Worm (Caenorhabditis elegans) whole organism, mixed stage, embryonic: ENCODE data around the gene ttr-44.

Experiments
- flh-1 ChIP-seq: fragments of 200-800 bp; sonication (Bioruptor generic); optimal IDR thresholded peaks from 2 replicates; lab custom pipeline; 2018; ENCODE audit warnings: mild to moderate bottlenecking, missing genetic modification characterization, moderate library complexity, missing compliant biosample characterization
- lsy-2 ChIP-seq: fragments of 150-350 bp; optimal IDR thresholded peaks from 2 replicates; lab custom pipeline; 2014; ENCODE audit warnings: missing biosample characterization, missing genetic modification characterization
- nhr-12 ChIP-seq: fragments of 150-350 bp; optimal IDR thresholded peaks from 2 replicates; lab custom pipeline; 2014; ENCODE audit warnings: missing biosample characterization, missing genetic modification characterization
- nhr-76 ChIP-seq: sonication (generic microtip); optimal IDR thresholded peaks from 2 replicates; lab custom pipeline; 2017; ENCODE audit warnings: missing biosample characterization, missing genetic modification characterization
- tbx-8 ChIP-seq: fragments of 200-800 bp; sonication (Bioruptor generic); optimal IDR thresholded peaks from 2 replicates; lab custom pipeline; 2018; ENCODE audit warnings: mild to moderate bottlenecking, missing genetic modification characterization, moderate library complexity, missing compliant biosample characterization
- unc-62 ChIP-seq: fragments of 150-350 bp; optimal IDR thresholded peaks from 2 replicates; lab custom pipeline; 2014; ENCODE audit warnings: missing biosample characterization, missing genetic modification reagents, missing genetic modification characterization

ce11 chrV:13499227-13499626, 31.3 kb downstream of the ttr-44 start:
- TF ChIP-seq flh-1 (GFP tag; lab: Kevin White, UChicago) (no peak), nhr-12 (tag; lab: Kevin White, UChicago) (no peak), unc-62 (no peak), lsy-2 (tag; lab: Kevin White, UChicago) (no peak), nhr-76 (no peak), tbx-8 (no peak)
